Worm (Caenorhabditis elegans) whole organism, L1 larva: ENCODE measurements around the gene C18F10.7.
A peak's percentile ranks its signal among the peaks of the same experiment; 100 is the strongest.

Experiments used
- C34B4.2 ChIP-seq: sonication (generic microtip); optimal IDR thresholded peaks from 2 replicates; lab custom pipeline; 2017; ENCODE audit warnings: mild to moderate bottlenecking, missing genetic modification characterization, missing compliant biosample characterization
- Y116A8C.19 ChIP-seq: sonication (generic microtip); optimal IDR thresholded peaks from 2 replicates; lab custom pipeline; 2016; ENCODE audit warnings: missing compliant biosample characterization, missing genetic modification characterization, borderline replicate concordance
- aly-2 ChIP-seq: fragments of 150-350 bp; optimal IDR thresholded peaks from 2 replicates; lab custom pipeline; 2014; ENCODE audit warnings: missing biosample characterization, missing genetic modification characterization
- blmp-1 ChIP-seq: fragments of 150-350 bp; optimal IDR thresholded peaks from 2 replicates; lab custom pipeline; 2014; ENCODE audit warnings: missing biosample characterization, missing genetic modification characterization
- dpl-1 ChIP-seq, 3 experiments: fragments of 150-350 bp in 2 of 3; sonication (generic microtip) in 1 of 3; optimal IDR thresholded peaks; 2 replicates each; lab custom pipeline; 2014 to 2017; ENCODE audit warnings: missing biosample characterization in 3 of 3, missing genetic modification characterization in 3 of 3, missing genetic modification reagents in 3 of 3
- efl-1 ChIP-seq, 4 experiments: fragments of 150-350 bp; optimal IDR thresholded peaks in 3 of 4; peaks in 1 of 4; 1 replicate in 1 of 4; 2 replicates in 3 of 4; lab custom pipeline; 2014; ENCODE audit warnings: missing biosample characterization in 2 of 4, missing genetic modification characterization in 2 of 4, missing genetic modification reagents in 2 of 4
- egl-13 ChIP-seq: sonication (generic microtip); optimal IDR thresholded peaks from 2 replicates; lab custom pipeline; 2016; ENCODE audit warnings: missing genotype, missing genetic modification reagents, missing genetic modification characterization, missing compliant biosample characterization
- elt-2 ChIP-seq: sonication (generic microtip); optimal IDR thresholded peaks from 2 replicates; lab custom pipeline; 2016; ENCODE audit warnings: missing genetic modification characterization, mild to moderate bottlenecking, inconsistent platforms, missing compliant biosample characterization, missing genetic modification reagents
- elt-3 ChIP-seq, 6 experiments: fragments of 150-350 bp in 1 of 6; sonication (generic microtip); optimal IDR thresholded peaks; 2 replicates each; lab custom pipeline; 2017 to 2018; ENCODE audit warnings: missing biosample characterization in 6 of 6, missing genetic modification characterization in 6 of 6, inconsistent platforms in 1 of 6
- fos-1 ChIP-seq: fragments of 150-350 bp; optimal IDR thresholded peaks from 2 replicates; lab custom pipeline; 2014; ENCODE audit warnings: missing biosample characterization, missing genetic modification characterization
- jun-1 ChIP-seq: fragments of 150-350 bp; optimal IDR thresholded peaks from 2 replicates; lab custom pipeline; 2014; ENCODE audit warnings: missing biosample characterization, missing genetic modification reagents, missing genetic modification characterization
- lin-13 ChIP-seq: fragments of 150-350 bp; optimal IDR thresholded peaks from 2 replicates; lab custom pipeline; 2014; ENCODE audit warnings: missing biosample characterization, missing genetic modification reagents, missing genetic modification characterization
- lin-14 ChIP-seq: fragments of 200-800 bp; sonication (Bioruptor generic); optimal IDR thresholded peaks from 2 replicates; lab custom pipeline; 2018; ENCODE audit warnings: mild to moderate bottlenecking, missing genetic modification characterization, moderate library complexity, missing compliant biosample characterization
- lin-15B ChIP-seq: fragments of 150-350 bp; sonication (generic microtip); optimal IDR thresholded peaks from 3 replicates; lab custom pipeline; 2014; ENCODE audit warnings: missing biosample characterization, missing genetic modification characterization
- lin-35 ChIP-seq, 2 experiments: fragments of 150-350 bp; optimal IDR thresholded peaks; 2 replicates each; lab custom pipeline; 2014; ENCODE audit warnings: missing biosample characterization in 2 of 2, missing genetic modification characterization in 2 of 2, missing genetic modification reagents in 2 of 2
- lir-3 ChIP-seq: sonication (generic microtip); optimal IDR thresholded peaks from 2 replicates; lab custom pipeline; 2016; ENCODE audit warnings: mild to moderate bottlenecking, missing genetic modification characterization, moderate library complexity, missing compliant biosample characterization; ENCODE audit not compliant: poor library complexity
- lsy-2 ChIP-seq, 2 experiments: fragments of 150-350 bp; optimal IDR thresholded peaks; 2 replicates each; lab custom pipeline; 2014; ENCODE audit warnings: missing biosample characterization in 2 of 2, missing genetic modification characterization in 2 of 2
- mep-1 ChIP-seq: fragments of 150-350 bp; optimal IDR thresholded peaks from 2 replicates; lab custom pipeline; 2014; ENCODE audit warnings: missing biosample characterization, missing genetic modification characterization
- nhr-12 ChIP-seq: sonication (generic microtip); optimal IDR thresholded peaks from 2 replicates; lab custom pipeline; 2017; ENCODE audit warnings: missing biosample characterization, missing genetic modification characterization
- nhr-76 ChIP-seq: sonication (generic microtip); optimal IDR thresholded peaks from 2 replicates; lab custom pipeline; 2017; ENCODE audit warnings: missing biosample characterization, missing genetic modification characterization
- nhr-77 ChIP-seq: fragments of 150-350 bp; optimal IDR thresholded peaks from 2 replicates; lab custom pipeline; 2014; ENCODE audit warnings: missing biosample characterization, missing genetic modification characterization
- nhr-85 ChIP-seq: sonication (generic microtip); peaks from one replicate; lab custom pipeline; 2016; ENCODE audit warnings: missing genetic modification characterization, inconsistent platforms, missing compliant biosample characterization
- pag-3 ChIP-seq: sonication (generic microtip); optimal IDR thresholded peaks from 2 replicates; lab custom pipeline; 2017; ENCODE audit warnings: missing genetic modification characterization, mild to moderate bottlenecking, missing compliant biosample characterization, antibody characterized with exemption, borderline replicate concordance; ENCODE audit not compliant: insufficient read depth
- snu-23 ChIP-seq: sonication (generic microtip); optimal IDR thresholded peaks from 2 replicates; lab custom pipeline; 2016; ENCODE audit warnings: missing genetic modification characterization, missing compliant biosample characterization
- sptf-1 ChIP-seq: fragments of 150-350 bp; optimal IDR thresholded peaks from 2 replicates; lab custom pipeline; 2014; ENCODE audit warnings: missing biosample characterization, missing genetic modification characterization
- swsn-7 ChIP-seq: sonication (generic microtip); optimal IDR thresholded peaks from 2 replicates; lab custom pipeline; 2016; ENCODE audit warnings: missing genetic modification characterization, missing compliant biosample characterization
- tbx-2 ChIP-seq: sonication (generic microtip); optimal IDR thresholded peaks from 2 replicates; lab custom pipeline; 2016; ENCODE audit warnings: missing genetic modification characterization, missing compliant biosample characterization
- xbp-1 ChIP-seq: sonication (generic microtip); optimal IDR thresholded peaks from 2 replicates; lab custom pipeline; 2016; ENCODE audit warnings: missing genetic modification characterization, missing compliant biosample characterization
- zip-4 ChIP-seq: fragments of 200-800 bp; sonication (Bioruptor generic); optimal IDR thresholded peaks from 2 replicates; lab custom pipeline; 2018; ENCODE audit warnings: mild to moderate bottlenecking, missing genetic modification characterization, moderate library complexity, missing compliant biosample characterization

Gene C18F10.7

ce11 chrIII:6295972-6296700 is 18.0 kb upstream of the C18F10.7 start, which contains the start of gene F47D12.7:
Gene F47D12.7, minus strand, starts transcription at chrIII:6296022.
- no peak for TF ChIP-seq lsy-2 (tag; optimal IDR thresholded peaks at IDR 0.05; lab: Kevin White, UChicago)
- no peak for TF ChIP-seq pag-3 (tag; lab: Kevin White, UChicago)
- no peak for TF ChIP-seq aly-2 (tag; lab: Kevin White, UChicago)
- no peak for TF ChIP-seq xbp-1
- TF ChIP-seq lin-35 (GFP tag; optimal IDR thresholded peaks at IDR 0.05; lab: Kevin White, UChicago), result no peak
- TF ChIP-seq jun-1, result no peak
- no peak for TF ChIP-seq nhr-12 (tag; lab: Kevin White, UChicago)
- no peak for TF ChIP-seq lin-13 (GFP tag; lab: Kevin White, UChicago)
- no peak for TF ChIP-seq C34B4.2
- TF ChIP-seq, all 84 proteins: peak for 0

- TF ChIP-seq fos-1 (tag; lab: Kevin White, UChicago) (peak; percentile 3), tbx-2 (tag; lab: Kevin White, UChicago) (no peak), elt-2 (tag; lab: Kevin White, UChicago) (peak; percentile 34)
These were observed 12.5 kb upstream of the C18F10.7 start for ce11 chrIII:6290469-6291182.

- TF ChIP-seq lin-35 (GFP tag; optimal IDR thresholded peaks at IDR 0.05; lab: Kevin White, UChicago) (peak; percentile 47 to 66), lir-3 (tag; lab: Kevin White, UChicago) (no peak), blmp-1 (peak; percentile 10), snu-23 (GFP tag; lab: Kevin White, UChicago) (peak; percentile 9), lin-14 (peak; percentile 64), nhr-76 (tag; lab: Kevin White, UChicago) (no peak), lin-15B (tag; lab: Kevin White, UChicago) (peak; percentile 16), egl-13 (no peak), swsn-7 (tag; lab: Kevin White, UChicago) (no peak), Y116A8C.19 (tag; lab: Kevin White, UChicago) (no peak), nhr-85 (tag; lab: Kevin White, UChicago) (peak; percentile 35), sptf-1 (tag; lab: Kevin White, UChicago) (no peak), nhr-77 (no peak), lsy-2 (tag; optimal IDR thresholded peaks at IDR 0.05; lab: Kevin White, UChicago) (peak in 1 of 2 experiments; percentile 9), mep-1 (tag; lab: Kevin White, UChicago) (no peak), efl-1 (optimal IDR thresholded peaks at IDR 0.05; lab: Kevin White, UChicago) (peak in 1 of 2 experiments; percentile 50), efl-1 (GFP tag; optimal IDR thresholded peaks at IDR 0.05 in 1 of 2; lab: Kevin White, UChicago) (peak; percentile 70 to 95), dpl-1 (GFP tag; optimal IDR thresholded peaks at IDR 0.05; lab: Kevin White, UChicago) (peak; percentile 34 to 73 (median 46))
These were observed 11.2 kb upstream of the C18F10.7 start for ce11 chrIII:6289366-6289765.

- TF ChIP-seq elt-3 (tag; optimal IDR thresholded peaks at IDR 0.05; lab: Kevin White, UChicago) (peak in 1 of 6 experiments; percentile 53), zip-4 (GFP tag; lab: Kevin White, UChicago) (no peak)
These were observed 9.0 kb upstream of the C18F10.7 start, which contains the start of gene F47D12.6 for ce11 chrIII:6287195-6287594. Gene F47D12.6, minus strand, starts transcription at chrIII:6287295.

ce11 chrIII:6285890-6286289 is 7.7 kb upstream of the C18F10.7 start, which contains the start of gene gadr-3:
Gene gadr-3, minus strand, starts transcription at chrIII:6285990.
- no peak for TF ChIP-seq efl-1 (optimal IDR thresholded peaks at IDR 0.05; lab: Kevin White, UChicago)
- TF ChIP-seq efl-1 (GFP tag; optimal IDR thresholded peaks at IDR 0.05 in 1 of 2; lab: Kevin White, UChicago), result peak in 1 of 2 experiments; percentile 39
- TF ChIP-seq lin-14, result no peak
